Worm (Caenorhabditis elegans): ENCODE measurements around the gene twk-46.

twk-46 gene

DNA sequence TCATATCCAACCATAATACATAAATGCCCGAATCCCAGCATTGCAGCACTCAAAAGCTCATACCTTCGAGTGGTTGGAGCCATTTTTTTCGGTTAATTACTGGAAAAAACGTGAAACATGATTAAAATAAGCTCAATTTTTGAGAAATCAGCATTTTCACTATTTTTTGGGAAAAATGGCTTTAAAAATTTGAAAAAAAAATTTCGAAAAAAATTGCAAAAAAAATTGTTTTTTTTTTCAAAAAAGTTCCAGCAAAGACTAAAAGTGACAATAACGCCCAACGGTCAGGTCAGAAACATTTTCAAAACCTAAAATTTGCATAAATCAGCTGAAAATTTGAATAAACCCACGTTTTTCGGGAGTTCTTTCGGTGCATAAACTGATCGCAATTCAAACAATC lies 35.3 kb upstream of the twk-46 start, which contains the start of gene Y39B6A.29:
Gene Y39B6A.29 (minus strand): TSS at position 101 of the 400 bp plus-strand sequence.
- no peak for TF ChIP-seq Y48G9A.11 (GFP tag; IDR thresholded peaks at IDR 0.05)
- no peak for TF ChIP-seq hif-1 (tag; optimal IDR thresholded peaks at IDR 0.05)
- no peak for TF ChIP-seq daf-8 (GFP tag; IDR thresholded peaks at IDR 0.05)
- no peak for TF ChIP-seq snpc-1.2 (GFP tag; IDR thresholded peaks at IDR 0.05)
- no peak for TF ChIP-seq hmg-1.1 (GFP tag; IDR thresholded peaks at IDR 0.05)
- TF ChIP-seq madf-9 (GFP tag; conservative IDR thresholded peaks at IDR 0.05), result no peak
- TF ChIP-seq F49E8.2 (tag; optimal IDR thresholded peaks at IDR 0.05; ENCODE audit: borderline replicate concordance), result no peak
- no peak for TF ChIP-seq nhr-11 (tag; optimal IDR thresholded peaks at IDR 0.05)
- TF ChIP-seq saeg-2 (GFP tag; IDR thresholded peaks at IDR 0.05), result no peak
- no peak for TF ChIP-seq dmd-6 (GFP tag; IDR thresholded peaks at IDR 0.05)
- TF ChIP-seq set-16 (GFP tag; IDR thresholded peaks at IDR 0.05), result no peak

ce11 chrV:19026163-19026562 lies 33.8 kb upstream of the twk-46 start, which contains the start of gene Y39B6A.25:
Y39B6A.25 (plus strand) TSS chrV:19026463.
- no peak for TF ChIP-seq lim-7 (GFP tag; IDR thresholded peaks at IDR 0.05)
- TF ChIP-seq unc-62 (GFP tag; optimal IDR thresholded peaks at IDR 0.05 in 1 of 2), result peak in 1 of 2 experiments; percentile 56
- TF ChIP-seq unc-62 (tag; optimal IDR thresholded peaks at IDR 0.05), result no peak

- TF ChIP-seq ZK337.2 (GFP tag; IDR thresholded peaks at IDR 0.05) (no peak), aha-1 (tag) (peak; percentile 45), ceh-28 (tag; optimal IDR thresholded peaks at IDR 0.05) (peak; percentile 97), lin-15B (tag; optimal IDR thresholded peaks at IDR 0.05) (no peak)
Observed at ce11 chrV:19027338-19027737, 32.6 kb upstream of the twk-46 start.

DNA sequence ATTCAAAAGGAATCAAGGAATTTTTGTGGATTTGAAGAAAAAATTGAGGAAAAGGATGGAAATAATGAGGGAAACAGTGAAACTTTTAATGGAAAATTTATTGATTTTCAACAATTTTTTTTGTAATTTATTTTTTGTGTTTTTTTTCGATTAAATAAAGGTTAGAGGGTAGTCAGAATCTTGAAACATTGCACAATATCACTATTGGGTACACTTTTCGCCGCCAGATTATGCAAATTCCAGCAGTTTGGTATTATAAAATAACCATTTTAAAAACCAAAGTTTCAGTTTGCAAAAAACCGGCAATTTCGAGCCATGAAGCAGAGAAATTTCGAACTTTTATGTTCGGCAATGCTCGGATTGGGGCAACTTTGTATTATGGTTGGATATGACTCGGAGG lies 28.5 kb upstream of the twk-46 start, which contains the start of gene Y39B6A.27:
Gene Y39B6A.27 (plus strand): TSS at position 301 of the 400 bp plus-strand sequence.
- TF ChIP-seq fkh-10 (GFP tag; optimal IDR thresholded peaks at IDR 0.05) (no peak), nhr-11 (tag; optimal IDR thresholded peaks at IDR 0.05) (no peak), madf-5 (GFP tag; IDR thresholded peaks at IDR 0.05) (no peak), Y75B8A.6 (GFP tag; IDR thresholded peaks at IDR 0.05) (no peak), sdz-12 (GFP tag; optimal IDR thresholded peaks at IDR 0.05) (no peak), nhr-237 (tag; optimal IDR thresholded peaks at IDR 0.05) (no peak), ceh-82 (tag; optimal IDR thresholded peaks at IDR 0.05) (no peak), ztf-7 (tag; optimal IDR thresholded peaks at IDR 0.05) (no peak), lim-7 (GFP tag; IDR thresholded peaks at IDR 0.05) (no peak)

ce11 chrV:19036061-19036460 lies 23.9 kb upstream of the twk-46 start:
- no peak for TF ChIP-seq duxl-1 (tag; optimal IDR thresholded peaks at IDR 0.05; ENCODE audit: poor library complexity)
- peak; percentile 81 for TF ChIP-seq ceh-28 (tag; optimal IDR thresholded peaks at IDR 0.05)
- no peak for TF ChIP-seq mep-1 (tag; optimal IDR thresholded peaks at IDR 0.05)

DNA sequence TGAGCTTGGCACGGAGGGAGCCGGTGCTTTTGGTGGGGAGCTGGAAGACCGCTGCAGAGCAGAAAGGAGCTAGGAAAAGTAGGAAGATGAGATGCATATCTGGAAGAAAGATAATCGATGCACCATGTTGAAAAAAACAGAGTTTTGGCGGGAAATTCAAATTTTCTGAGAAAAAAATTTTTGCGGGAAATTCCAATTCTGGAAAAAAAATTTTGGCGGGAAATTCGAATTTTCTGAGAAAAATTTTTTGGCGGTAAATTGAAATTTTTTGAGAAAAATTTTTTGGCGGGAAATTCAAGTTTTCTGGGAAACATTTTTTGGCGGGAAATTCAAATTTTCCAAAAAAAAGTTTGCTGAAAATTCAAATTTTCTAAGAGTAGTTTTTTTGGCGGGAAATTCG lies 22.8 kb upstream of the twk-46 start, which contains the start of gene asp-17:
Gene asp-17 (minus strand): TSS at position 101 of the 400 bp plus-strand sequence.
- TF ChIP-seq cey-2 (tag; optimal IDR thresholded peaks at IDR 0.05; ENCODE audit: borderline replicate concordance, insufficient read depth), result no peak
- no peak for TF ChIP-seq ceh-28 (tag; optimal IDR thresholded peaks at IDR 0.05)
- no peak for TF ChIP-seq lin-29 (GFP tag; IDR thresholded peaks at IDR 0.05)
- TF ChIP-seq duxl-1 (tag; optimal IDR thresholded peaks at IDR 0.05; ENCODE audit: poor library complexity), result no peak
- no peak for TF ChIP-seq T26A8.4 (GFP tag; IDR thresholded peaks at IDR 0.05)
- no peak for TF ChIP-seq ceh-44 (GFP tag; IDR thresholded peaks at IDR 0.05)

All from whole organism, L4 larva.